Fruit fly (Drosophila melanogaster) whole organism, prepupa: ENCODE data around the gene CG3306.

Experiments used
- Blimp-1 ChIP-seq: fragments of 200-800 bp; sonication (Bioruptor generic); optimal IDR thresholded peaks from 3 replicates; lab custom pipeline; 2017; ENCODE audit warnings: missing biosample characterization, missing genetic modification characterization, mild to moderate bottlenecking, moderate library complexity, missing genetic modification reagents
- CG10669 ChIP-seq: fragments of 200-800 bp; sonication (Bioruptor generic); optimal IDR thresholded peaks from 3 replicates; lab custom pipeline; 2018; ENCODE audit warnings: missing biosample characterization, mild to moderate bottlenecking, missing genetic modification characterization, moderate library complexity
- CG11762 ChIP-seq: fragments of 200-800 bp; sonication (Bioruptor generic); optimal IDR thresholded peaks from 3 replicates; lab custom pipeline; 2016; ENCODE audit warnings: missing biosample characterization, missing genetic modification characterization; ENCODE audit not compliant: insufficient read depth
- CG11902 ChIP-seq: fragments of 200-800 bp; sonication (Bioruptor generic); optimal IDR thresholded peaks from 3 replicates; lab custom pipeline; 2016; ENCODE audit warnings: missing biosample characterization, missing genetic modification characterization
- CG1621 ChIP-seq: fragments of 200-800 bp; sonication (Bioruptor generic); optimal IDR thresholded peaks from 3 replicates; lab custom pipeline; 2018; ENCODE audit warnings: missing biosample characterization, mild to moderate bottlenecking, missing genetic modification characterization
- CG16779 ChIP-seq: fragments of 200-800 bp; sonication (Bioruptor generic); optimal IDR thresholded peaks from 3 replicates; lab custom pipeline; 2017; ENCODE audit warnings: missing biosample characterization, mild to moderate bottlenecking, missing genetic modification characterization
- CG3032 ChIP-seq: fragments of 200-800 bp; optimal IDR thresholded peaks from 2 replicates; lab custom pipeline; 2019; ENCODE audit warnings: missing biosample characterization, mild to moderate bottlenecking, missing genetic modification characterization, moderate library complexity
- CG31627 ChIP-seq: fragments of 200-800 bp; sonication (Bioruptor generic); optimal IDR thresholded peaks from 3 replicates; lab custom pipeline; 2016; ENCODE audit warnings: missing biosample characterization, missing genetic modification characterization
- CG32006 ChIP-seq: fragments of 200-800 bp; sonication (Bioruptor generic); optimal IDR thresholded peaks from 3 replicates; lab custom pipeline; 2017; ENCODE audit warnings: missing biosample characterization, mild to moderate bottlenecking, missing genetic modification characterization
- CG34406 ChIP-seq: fragments of 200-800 bp; sonication (Bioruptor generic); optimal IDR thresholded peaks from 3 replicates; lab custom pipeline; 2016; ENCODE audit warnings: missing biosample characterization, missing genetic modification characterization
- CG3919 ChIP-seq: fragments of 200-800 bp; sonication (Bioruptor generic); optimal IDR thresholded peaks from 3 replicates; lab custom pipeline; 2016; ENCODE audit warnings: missing biosample characterization, missing genetic modification characterization
- CG4318 ChIP-seq: fragments of 200-800 bp; sonication (Bioruptor generic); optimal IDR thresholded peaks from 3 replicates; lab custom pipeline; 2017; ENCODE audit warnings: missing biosample characterization, mild to moderate bottlenecking, missing genetic modification characterization
- CG6163 ChIP-seq: fragments of 200-800 bp; sonication (Bioruptor generic); IDR thresholded peaks from 3 replicates; pipeline ENCODE4 v1.3.6; 2022; ENCODE audit warnings: missing biosample characterization, missing genetic modification characterization
- CG6276 ChIP-seq: fragments of 200-800 bp; sonication (Bioruptor generic); optimal IDR thresholded peaks from 2 replicates; lab custom pipeline; 2017; ENCODE audit warnings: missing biosample characterization, mild to moderate bottlenecking, missing genetic modification characterization
- CG6792 ChIP-seq: fragments of 200-800 bp; sonication (Bioruptor generic); optimal IDR thresholded peaks from 3 replicates; lab custom pipeline; 2016; ENCODE audit warnings: missing biosample characterization, missing genetic modification characterization
- CG6808 ChIP-seq: fragments of 200-800 bp; sonication (Bioruptor generic); optimal IDR thresholded peaks from 3 replicates; lab custom pipeline; 2017; ENCODE audit warnings: missing biosample characterization, missing genetic modification characterization, mild to moderate bottlenecking, moderate library complexity, missing genetic modification reagents
- CG7368 ChIP-seq: fragments of 200-800 bp; sonication (Bioruptor generic); optimal IDR thresholded peaks from 3 replicates; lab custom pipeline; 2016; ENCODE audit warnings: missing biosample characterization, missing genetic modification characterization
- CG8119 ChIP-seq: fragments of 200-800 bp; sonication (Bioruptor generic); IDR thresholded peaks from 3 replicates; pipeline ENCODE4 v1.3.6; 2022; ENCODE audit warnings: missing biosample characterization, missing genetic modification characterization
- CG8632 ChIP-seq: fragments of 200-800 bp; sonication (Bioruptor generic); optimal IDR thresholded peaks from 3 replicates; lab custom pipeline; 2016; ENCODE audit warnings: missing biosample characterization, missing genetic modification characterization
- CG9139 ChIP-seq: fragments of 200-800 bp; sonication (Bioruptor generic); optimal IDR thresholded peaks from 3 replicates; lab custom pipeline; 2017; ENCODE audit warnings: missing biosample characterization, mild to moderate bottlenecking, missing genetic modification characterization
- Eip75B ChIP-seq: fragments of 200-800 bp; sonication (Bioruptor generic); optimal IDR thresholded peaks from 3 replicates; lab custom pipeline; 2016; ENCODE audit warnings: missing biosample characterization, missing genetic modification characterization
- Eip78C ChIP-seq: fragments of 200-800 bp; sonication (Bioruptor generic); peaks from one replicate; lab custom pipeline; 2016; ENCODE audit warnings: missing biosample characterization, missing genetic modification characterization
- Eip93F ChIP-seq: fragments of 200-800 bp; sonication (Bioruptor generic); optimal IDR thresholded peaks from 2 replicates; lab custom pipeline; 2016; ENCODE audit warnings: missing biosample characterization, mild to moderate bottlenecking, missing genetic modification characterization
- Gug ChIP-seq: fragments of 200-800 bp; sonication (Bioruptor generic); IDR thresholded peaks from 2 replicates; pipeline ENCODE4 v1.3.6; 2022; ENCODE audit warnings: missing biosample characterization, missing genetic modification characterization
- Hr38 ChIP-seq: sonication (Bioruptor generic); optimal IDR thresholded peaks from 2 replicates; lab custom pipeline; 2016; ENCODE audit warnings: missing biosample characterization, missing genetic modification characterization
- Hr4 ChIP-seq: fragments of 200-800 bp; sonication (Bioruptor generic); optimal IDR thresholded peaks from 3 replicates; lab custom pipeline; 2016; ENCODE audit warnings: missing biosample characterization, missing genetic modification characterization
- Lpt ChIP-seq: fragments of 200-800 bp; sonication (Bioruptor generic); optimal IDR thresholded peaks from 3 replicates; lab custom pipeline; 2016; ENCODE audit warnings: missing biosample characterization, missing genetic modification characterization
- Met ChIP-seq: fragments of 200-800 bp; sonication (Bioruptor generic); optimal IDR thresholded peaks from 3 replicates; lab custom pipeline; 2016; ENCODE audit warnings: missing biosample characterization, missing genetic modification characterization
- Sox102F ChIP-seq: fragments of 200-800 bp; sonication (Bioruptor generic); optimal IDR thresholded peaks from 2 replicates; lab custom pipeline; 2016; ENCODE audit warnings: missing biosample characterization, mild to moderate bottlenecking, missing genetic modification characterization
- Sox14 ChIP-seq: fragments of 200-800 bp; sonication (Bioruptor generic); optimal IDR thresholded peaks from 3 replicates; lab custom pipeline; 2016; ENCODE audit warnings: missing biosample characterization, missing genetic modification characterization
- Sox15 ChIP-seq: fragments of 200-800 bp; sonication (Bioruptor generic); optimal IDR thresholded peaks from 3 replicates; lab custom pipeline; 2016; ENCODE audit warnings: missing biosample characterization, missing genetic modification characterization
- acj6 ChIP-seq: fragments of 200-800 bp; sonication (Bioruptor generic); optimal IDR thresholded peaks from 3 replicates; lab custom pipeline; 2016; ENCODE audit warnings: missing biosample characterization, missing genetic modification characterization
- cyc ChIP-seq: fragments of 200-800 bp; sonication (Bioruptor generic); optimal IDR thresholded peaks from 3 replicates; lab custom pipeline; 2016; ENCODE audit warnings: missing biosample characterization, missing genetic modification characterization
- dac ChIP-seq: fragments of 200-800 bp; sonication (Bioruptor generic); optimal IDR thresholded peaks from 2 replicates; lab custom pipeline; 2017; ENCODE audit warnings: missing biosample characterization, mild to moderate bottlenecking, missing genetic modification characterization
- dsx ChIP-seq: fragments of 200-800 bp; optimal IDR thresholded peaks from 3 replicates; lab custom pipeline; 2019; ENCODE audit warnings: missing biosample characterization, mild to moderate bottlenecking, missing genetic modification characterization, moderate library complexity; ENCODE audit not compliant: poor library complexity, severe bottlenecking
- eg ChIP-seq: fragments of 200-800 bp; sonication (Bioruptor generic); IDR thresholded peaks from 3 replicates; pipeline ENCODE4 v1.3.6; 2022; ENCODE audit warnings: missing biosample characterization, missing genetic modification characterization
- esn ChIP-seq: fragments of 200-800 bp; sonication (Bioruptor generic); optimal IDR thresholded peaks from 2 replicates; lab custom pipeline; 2016; ENCODE audit warnings: missing biosample characterization, mild to moderate bottlenecking, missing genetic modification characterization, moderate library complexity
- fd59A ChIP-seq: fragments of 200-800 bp; sonication (Bioruptor generic); optimal IDR thresholded peaks from 2 replicates; lab custom pipeline; 2017; ENCODE audit warnings: missing biosample characterization, mild to moderate bottlenecking, missing genetic modification characterization, missing genetic modification reagents
- fkh ChIP-seq: fragments of 200-800 bp; sonication (Bioruptor generic); optimal IDR thresholded peaks from 3 replicates; lab custom pipeline; 2017; ENCODE audit warnings: missing biosample characterization, mild to moderate bottlenecking, missing genetic modification characterization, moderate library complexity
- lz ChIP-seq: fragments of 200-800 bp; sonication (Bioruptor generic); optimal IDR thresholded peaks from 3 replicates; lab custom pipeline; 2016; ENCODE audit warnings: missing biosample characterization, missing genetic modification characterization
- net ChIP-seq: fragments of 200-800 bp; sonication (Bioruptor generic); optimal IDR thresholded peaks from 3 replicates; lab custom pipeline; 2016; ENCODE audit warnings: missing biosample characterization, missing genetic modification characterization
- spab ChIP-seq: fragments of 200-800 bp; sonication (Bioruptor generic); optimal IDR thresholded peaks from 2 replicates; lab custom pipeline; 2017; ENCODE audit warnings: missing biosample characterization, mild to moderate bottlenecking, missing genetic modification characterization, missing genetic modification reagents
- ss ChIP-seq, 2 experiments: fragments of 200-800 bp; sonication (Bioruptor generic); optimal IDR thresholded peaks; 2 replicates in 1 of 2; 3 replicates in 1 of 2; lab custom pipeline; 2017 to 2018; ENCODE audit warnings: mild to moderate bottlenecking in 2 of 2, missing biosample characterization in 2 of 2, missing genetic modification characterization in 2 of 2, moderate library complexity in 1 of 2
- svp ChIP-seq: fragments of 200-800 bp; sonication (Bioruptor generic); peaks from one replicate; lab custom pipeline; 2016; ENCODE audit warnings: missing biosample characterization, missing genetic modification characterization
- topi ChIP-seq: fragments of 200-800 bp; sonication (Bioruptor generic); optimal IDR thresholded peaks from 3 replicates; lab custom pipeline; 2016; ENCODE audit warnings: missing biosample characterization, missing genetic modification characterization

The CG3306 gene

dm6 chr3L:9598688-9599087 is 2.6 kb upstream of the CG3306 start, which contains the start of gene CG3222:
CG3222 (plus strand) TSS chr3L:9598988.
- no peak for TF ChIP-seq Sox14
- no peak for TF ChIP-seq Lpt (GFP tag; lab: Kevin White, UChicago)
- no peak for TF ChIP-seq dsx (GFP tag; lab: Kevin White, UChicago)
- TF ChIP-seq CG10669 (GFP tag; lab: Kevin White, UChicago): no peak
- no peak for TF ChIP-seq Sox15

dm6 chr3L:9613960-9614588 is 12.8 kb downstream of the CG3306 start:
- TF ChIP-seq CG10669 (GFP tag; lab: Kevin White, UChicago) (no peak), Hr38 (no peak), CG3919 (GFP tag; lab: Kevin White, UChicago) (peak; percentile 19), Eip75B (GFP tag; lab: Kevin White, UChicago) (no peak), CG9139 (no peak), fd59A (GFP tag; lab: Kevin White, UChicago) (no peak), CG31627 (GFP tag; lab: Kevin White, UChicago) (no peak), CG6792 (GFP tag; lab: Kevin White, UChicago) (no peak), cyc (GFP tag; lab: Kevin White, UChicago) (peak; percentile 64), CG4318 (GFP tag; lab: Kevin White, UChicago) (no peak), spab (GFP tag; lab: Kevin White, UChicago) (no peak), esn (no peak), acj6 (GFP tag; lab: Kevin White, UChicago) (no peak), CG3032 (tag; lab: Kevin White, UChicago) (no peak), Eip93F (GFP tag; lab: Kevin White, UChicago) (no peak), lz (GFP tag; lab: Kevin White, UChicago) (peak; percentile 27), Hr4 (no peak), topi (GFP tag; lab: Kevin White, UChicago) (no peak), CG6163 (no peak), CG11762 (GFP tag; lab: Kevin White, UChicago) (no peak), Blimp-1 (peak; percentile 75), Gug (GFP tag; lab: Robert Waterston, UW) (no peak), CG6276 (GFP tag; lab: Kevin White, UChicago) (no peak), Sox102F (GFP tag; lab: Kevin White, UChicago) (no peak), net (GFP tag; lab: Kevin White, UChicago) (no peak), fkh (GFP tag; lab: Kevin White, UChicago) (no peak), Met (no peak), CG16779 (tag; lab: Kevin White, UChicago) (no peak), CG1621 (tag; lab: Kevin White, UChicago) (no peak), dsx (GFP tag; lab: Kevin White, UChicago) (no peak), CG11902 (peak; percentile 20), Lpt (GFP tag; lab: Kevin White, UChicago) (no peak)
- TF ChIP-seq, all 60 proteins: peak for 5

dm6 chr3L:9614589-9615442 is 13.5 kb downstream of the CG3306 start, which contains the start of gene LanB2:
LanB2 (plus strand) TSS chr3L:9614914.
- TF ChIP-seq Sox14: no peak
- no peak for TF ChIP-seq topi (GFP tag; lab: Kevin White, UChicago)
- TF ChIP-seq dac: no peak
- TF ChIP-seq acj6 (GFP tag; lab: Kevin White, UChicago): no peak
- peak; percentile 12 for TF ChIP-seq CG6792 (GFP tag; lab: Kevin White, UChicago)
- peak; percentile 59; the same call in 2 of the 3 replicates for TF ChIP-seq CG8119
- no peak for TF ChIP-seq CG3919 (GFP tag; lab: Kevin White, UChicago)
- TF ChIP-seq Eip78C: peak; percentile 67
- no peak for TF ChIP-seq CG10669 (GFP tag; lab: Kevin White, UChicago)
- peak; percentile 24 for TF ChIP-seq CG6808 (GFP tag; lab: Kevin White, UChicago)
- TF ChIP-seq CG7368 (GFP tag; lab: Kevin White, UChicago): no peak
- no peak for TF ChIP-seq lz (GFP tag; lab: Kevin White, UChicago)
- peak; percentile 51; the same call in 1 of the 3 replicates for TF ChIP-seq eg
- peak; percentile 6 for TF ChIP-seq CG34406
- TF ChIP-seq fkh (GFP tag; lab: Kevin White, UChicago): peak; percentile 80
- TF ChIP-seq ss (GFP tag; optimal IDR thresholded peaks at IDR 0.05; lab: Kevin White, UChicago): peak; percentile 12 to 53
- peak; percentile 82 for TF ChIP-seq svp (GFP tag; lab: Kevin White, UChicago)
- no peak for TF ChIP-seq CG8632 (GFP tag; lab: Kevin White, UChicago)
- TF ChIP-seq cyc (GFP tag; lab: Kevin White, UChicago): no peak
- no peak for TF ChIP-seq CG32006 (GFP tag; lab: Kevin White, UChicago)
